Worm (Caenorhabditis elegans): ENCODE measurements around the gene Y51A2D.21.

Y51A2D.21 gene

ce11 chrV:18571533-18571932 is at the start of gene Y51A2D.21:
Gene Y51A2D.21 (plus strand): TSS chrV:18571833.
- TF ChIP-seq unc-62 (GFP tag; optimal IDR thresholded peaks at IDR 0.05): no peak

ce11 chrV:18524460-18524859 is 47.2 kb upstream of the Y51A2D.21 start, which contains the start of gene hmit-1.2:
Gene hmit-1.2 (plus strand): TSS chrV:18524760.
- TF ChIP-seq unc-62 (GFP tag; optimal IDR thresholded peaks at IDR 0.05): no peak

ce11 chrV:18533606-18534005 is 38.0 kb upstream of the Y51A2D.21 start, which contains the start of gene ints-5:
Gene ints-5 (plus strand): TSS chrV:18533953.
- no peak for TF ChIP-seq unc-62 (GFP tag; optimal IDR thresholded peaks at IDR 0.05)

DNA sequence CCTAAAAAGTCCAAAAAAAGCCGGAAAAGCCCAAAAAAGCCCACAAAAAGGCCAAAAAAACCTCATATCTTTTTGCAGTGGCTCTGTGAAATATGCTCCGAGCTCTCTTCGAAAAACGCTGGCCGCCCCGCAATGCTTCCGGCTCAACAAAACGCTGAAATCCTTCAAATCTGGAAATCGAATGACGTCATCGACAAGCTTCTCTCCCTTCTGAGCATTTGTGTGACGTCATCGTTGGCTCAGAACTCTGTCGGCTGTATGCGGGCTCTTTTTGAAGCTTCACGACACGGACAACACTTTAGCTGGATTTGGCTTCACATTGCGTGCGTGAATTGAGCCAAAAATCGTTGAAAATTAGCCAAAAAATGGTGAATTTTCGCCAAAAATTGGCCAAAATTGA is 35.6 kb upstream of the Y51A2D.21 start:
- no peak for TF ChIP-seq unc-62 (GFP tag; optimal IDR thresholded peaks at IDR 0.05)

DNA sequence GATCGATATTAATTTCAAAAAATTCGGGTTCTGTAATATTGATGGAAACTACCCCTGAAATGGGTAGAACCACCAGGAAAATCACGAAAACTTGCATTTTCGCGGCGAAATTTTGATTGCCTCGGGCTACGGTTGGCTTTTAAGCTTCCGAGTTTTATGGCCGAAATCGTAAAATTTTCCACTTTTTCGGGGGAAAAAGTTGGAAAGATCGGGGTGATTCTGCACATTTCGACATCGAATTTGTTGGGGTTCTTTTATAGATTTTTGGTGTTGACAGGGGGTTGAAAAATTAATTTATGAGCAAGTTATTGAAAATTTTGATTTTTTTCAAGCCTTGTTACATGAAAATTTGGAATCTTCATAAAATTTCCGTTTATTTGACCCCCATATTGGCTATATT is 17.9 kb upstream of the Y51A2D.21 start, which contains the start of gene Y51A2D.8:
Gene Y51A2D.8 (minus strand): TSS at position 101 of the 400 bp plus-strand sequence.
- TF ChIP-seq unc-62 (GFP tag; optimal IDR thresholded peaks at IDR 0.05): no peak

- TF ChIP-seq unc-62 (GFP tag; optimal IDR thresholded peaks at IDR 0.05): no peak
Measured at ce11 chrV:18556488-18556887, 15.1 kb upstream of the Y51A2D.21 start, which contains the start of the genes ttr-24 and ttr-25. Gene ttr-24 (minus strand): TSS chrV:18556643. Gene ttr-25 (plus strand): TSS chrV:18556714.

DNA sequence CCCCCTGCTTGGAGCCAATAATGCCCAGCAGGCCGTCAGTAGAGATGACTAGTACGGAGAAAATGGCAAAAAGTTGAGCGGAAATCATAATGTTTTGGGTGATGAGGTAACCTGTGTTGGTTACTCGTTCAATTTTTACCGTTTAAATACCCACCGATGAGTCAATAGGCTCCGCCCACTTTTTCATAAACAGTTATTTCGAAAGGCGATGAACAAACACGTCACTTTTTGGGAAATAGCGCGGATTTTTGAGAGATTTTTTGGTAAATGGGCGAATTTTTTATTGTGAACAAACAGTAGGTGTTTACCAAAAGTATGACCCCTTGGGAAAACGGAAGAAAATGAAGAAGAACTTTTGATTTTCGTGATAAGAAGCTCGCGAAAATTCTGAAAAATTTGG is 11.4 kb upstream of the Y51A2D.21 start, which contains the start of gene ttr-26:
Gene ttr-26 (minus strand): TSS at position 101 of the 400 bp plus-strand sequence.
- no peak for TF ChIP-seq unc-62 (GFP tag; optimal IDR thresholded peaks at IDR 0.05)

DNA sequence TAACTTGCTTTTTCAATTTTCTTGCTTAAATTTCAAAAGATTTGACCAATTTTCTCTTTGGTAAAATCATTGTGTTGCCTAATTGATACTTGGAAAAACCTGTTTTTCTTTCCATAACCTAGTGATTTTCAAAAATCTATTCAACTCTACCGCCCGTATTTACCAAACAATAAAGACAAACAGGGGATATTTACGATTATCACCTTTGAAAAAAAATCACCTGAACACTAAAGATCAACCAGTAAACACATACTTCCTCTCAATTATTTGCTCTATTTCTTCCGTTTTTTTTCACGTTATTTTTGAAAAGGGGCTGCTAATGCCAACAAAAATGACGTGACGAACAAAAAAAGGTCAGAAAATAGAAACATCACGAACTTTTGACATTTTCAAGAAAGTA is 10.7 kb upstream of the Y51A2D.21 start:
- no peak for TF ChIP-seq unc-62 (GFP tag; optimal IDR thresholded peaks at IDR 0.05)

DNA sequence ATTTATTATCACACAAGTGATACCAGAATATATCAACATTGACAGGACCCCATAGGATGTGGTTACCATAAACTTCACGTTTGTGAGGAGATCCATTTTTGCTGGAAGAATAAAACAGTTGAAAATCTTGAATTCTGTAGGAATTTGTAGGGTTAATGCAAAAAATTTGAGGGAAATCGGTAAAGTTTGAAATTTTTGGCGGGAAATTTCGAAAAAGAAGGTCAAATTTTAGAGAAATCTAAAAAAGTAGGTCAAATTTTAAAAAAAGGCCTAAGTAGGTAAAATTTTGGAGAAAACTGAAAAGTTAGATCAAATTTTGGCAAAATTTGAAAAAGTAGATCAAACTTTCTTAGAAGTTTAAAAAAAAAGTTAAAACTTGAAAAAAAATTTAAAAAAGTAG is 6.8 kb upstream of the Y51A2D.21 start, which contains the start of gene srg-34:
Gene srg-34 (minus strand): TSS at position 101 of the 400 bp plus-strand sequence.
- no peak for TF ChIP-seq unc-62 (GFP tag; optimal IDR thresholded peaks at IDR 0.05)

DNA sequence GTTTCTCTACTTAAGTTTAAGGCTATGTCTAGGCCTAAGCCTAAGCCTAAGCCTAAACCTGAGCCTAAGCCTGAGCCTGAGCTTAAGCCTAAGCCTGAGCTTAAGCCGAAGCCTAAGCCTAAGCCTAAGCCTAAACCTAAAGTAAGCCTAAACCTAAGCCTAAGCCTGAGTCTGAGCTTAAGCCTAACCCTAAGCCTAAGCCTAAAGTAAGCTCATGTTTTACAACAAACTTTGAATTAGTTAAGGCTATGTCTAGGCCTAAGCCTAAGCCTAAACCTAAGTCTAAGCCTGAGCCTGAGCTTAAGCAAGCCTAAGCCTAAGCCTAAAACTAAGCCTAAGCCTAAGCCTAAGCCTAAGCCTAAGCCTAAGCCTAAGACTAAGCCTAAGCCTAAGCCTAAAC is 6.0 kb upstream of the Y51A2D.21 start:
- no peak for TF ChIP-seq unc-62 (GFP tag; optimal IDR thresholded peaks at IDR 0.05)

DNA sequence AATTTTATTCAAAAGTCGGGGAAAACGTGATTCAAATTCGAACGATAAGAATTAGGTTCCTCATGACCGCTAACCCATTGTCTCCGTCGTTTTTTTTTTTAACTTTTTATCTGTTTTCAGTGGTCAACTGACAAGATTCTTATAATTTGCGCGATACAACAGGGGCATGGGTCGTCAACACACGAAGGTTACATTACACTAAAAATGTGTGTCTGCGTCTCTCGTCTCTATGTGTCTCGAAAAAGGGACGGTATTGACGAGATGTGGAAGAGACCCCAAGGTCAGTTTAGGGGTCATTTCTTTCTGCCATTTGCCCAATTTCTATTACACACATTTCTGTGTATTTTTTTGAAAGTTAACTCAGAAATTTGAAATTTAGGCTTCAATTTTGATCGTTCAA is 2.2 kb upstream of the Y51A2D.21 start:
- TF ChIP-seq unc-62 (GFP tag; optimal IDR thresholded peaks at IDR 0.05): no peak

- TF ChIP-seq unc-62 (GFP tag; optimal IDR thresholded peaks at IDR 0.05): no peak
Measured at ce11 chrV:18573199-18573598, 1.6 kb downstream of the Y51A2D.21 start.

ce11 chrV:18575084-18575483 is 3.5 kb downstream of the Y51A2D.21 start:
- no peak for TF ChIP-seq unc-62 (GFP tag; optimal IDR thresholded peaks at IDR 0.05)

DNA sequence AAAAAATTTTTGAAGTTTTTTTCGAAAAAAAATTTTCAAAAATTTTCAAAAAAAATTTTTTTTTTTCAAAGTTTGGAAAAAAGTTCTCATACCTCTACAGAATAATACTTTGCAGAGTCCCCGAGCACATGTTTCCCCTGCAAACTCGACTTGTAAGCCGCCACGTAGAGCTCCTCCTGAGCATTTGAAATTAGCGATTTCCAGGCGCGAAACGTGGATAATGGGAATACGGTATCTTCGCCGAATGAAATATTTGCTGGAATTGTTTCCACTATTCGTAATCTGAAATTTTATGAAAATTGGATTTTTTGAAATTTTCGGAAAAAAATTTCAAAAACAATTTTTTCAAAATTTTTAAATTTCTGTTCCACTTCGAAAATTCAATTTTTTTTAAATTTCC is 4.5 kb downstream of the Y51A2D.21 start:
- no peak for TF ChIP-seq unc-62 (GFP tag; optimal IDR thresholded peaks at IDR 0.05)

- TF ChIP-seq unc-62 (GFP tag; optimal IDR thresholded peaks at IDR 0.05): no peak
Measured at ce11 chrV:18577458-18578078, 5.9 kb downstream of the Y51A2D.21 start.

- TF ChIP-seq unc-62 (GFP tag; optimal IDR thresholded peaks at IDR 0.05): no peak
Measured at ce11 chrV:18578306-18578705, 6.7 kb downstream of the Y51A2D.21 start.

DNA sequence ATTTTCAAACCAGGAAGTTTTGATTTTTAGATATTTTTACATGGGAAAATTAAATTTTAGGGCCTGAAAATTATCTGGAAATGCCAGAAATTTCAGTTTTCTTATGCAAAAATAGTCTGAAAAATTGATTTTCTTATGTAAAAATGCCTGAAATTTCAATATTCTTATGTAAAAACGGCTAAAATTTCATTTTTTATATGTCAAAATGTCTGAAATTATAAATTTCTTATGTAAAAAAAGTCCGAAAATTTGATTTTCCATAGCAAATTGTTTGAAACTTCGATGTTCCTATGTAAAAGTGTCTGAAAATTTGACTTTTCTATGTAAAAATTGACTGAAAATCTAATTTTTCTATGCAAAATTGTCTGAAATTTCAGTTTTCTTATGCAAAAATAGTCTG is 8.1 kb downstream of the Y51A2D.21 start, which contains the start of gene Y51A2D.13:
Gene Y51A2D.13 (minus strand): TSS at position 101 of the 400 bp plus-strand sequence.
- TF ChIP-seq unc-62 (GFP tag; optimal IDR thresholded peaks at IDR 0.05): no peak
